Worm (Caenorhabditis elegans) whole organism, early embryonic: ENCODE results near the gene F47B8.8.

Experiments
- B0310.2 ChIP-seq: sonication (generic microtip); optimal IDR thresholded peaks from 2 replicates; lab custom pipeline; 2016; ENCODE audit warnings: mild to moderate bottlenecking, missing genetic modification characterization, missing compliant biosample characterization
- F13C5.2 ChIP-seq: sonication (generic microtip); optimal IDR thresholded peaks from 2 replicates; lab custom pipeline; 2017; ENCODE audit warnings: mild to moderate bottlenecking, missing genetic modification characterization, inconsistent platforms, missing compliant biosample characterization
- aly-1 ChIP-seq: sonication (generic microtip); optimal IDR thresholded peaks from 2 replicates; lab custom pipeline; 2016; ENCODE audit warnings: missing genetic modification characterization, missing compliant biosample characterization
- ama-1 ChIP-seq: fragments of 150-350 bp; optimal IDR thresholded peaks from 2 replicates; lab custom pipeline; 2014
- ceh-13 ChIP-seq: fragments of 200-800 bp; sonication (Bioruptor generic); optimal IDR thresholded peaks from 2 replicates; lab custom pipeline; 2018; ENCODE audit warnings: mild to moderate bottlenecking, missing genetic modification characterization, missing compliant biosample characterization
- ceh-36 ChIP-seq: sonication (generic microtip); optimal IDR thresholded peaks from 2 replicates; lab custom pipeline; 2016; ENCODE audit warnings: missing genetic modification characterization, inconsistent platforms, missing compliant biosample characterization
- ets-7 ChIP-seq: sonication (generic microtip); optimal IDR thresholded peaks from 2 replicates; lab custom pipeline; 2016; ENCODE audit warnings: missing genotype, missing genetic modification characterization, missing compliant biosample characterization
- flt-1 ChIP-seq: fragments of 200-800 bp; sonication (Bioruptor generic); IDR thresholded peaks from 2 replicates; pipeline ENCODE4 v1.3.6; 2022; ENCODE audit warnings: missing genetic modification characterization, missing compliant biosample characterization
- hmbx-1 ChIP-seq: sonication (generic microtip); optimal IDR thresholded peaks from 2 replicates; lab custom pipeline; 2016; ENCODE audit warnings: mild to moderate bottlenecking, missing genetic modification characterization, missing compliant biosample characterization
- hmg-4 ChIP-seq: fragments of 200-800 bp; sonication (Bioruptor generic); optimal IDR thresholded peaks from 2 replicates; lab custom pipeline; 2018; ENCODE audit warnings: mild to moderate bottlenecking, missing genetic modification characterization, missing compliant biosample characterization
- pes-1 ChIP-seq: fragments of 200-800 bp; sonication (Bioruptor generic); IDR thresholded peaks from 2 replicates; pipeline ENCODE4 v1.3.6; 2022; ENCODE audit warnings: missing genetic modification reagents, missing genetic modification characterization, missing compliant biosample characterization
- sea-1 ChIP-seq: fragments of 200-800 bp; sonication (Bioruptor generic); conservative IDR thresholded peaks from 2 replicates; pipeline ENCODE4 v1.3.6; 2022; ENCODE audit warnings: missing genetic modification characterization, missing compliant biosample characterization
- tbx-11 ChIP-seq: fragments of 200-800 bp; sonication (Bioruptor generic); IDR thresholded peaks from 2 replicates; pipeline ENCODE4 v1.3.6; 2022; ENCODE audit warnings: missing genetic modification characterization, missing compliant biosample characterization
- tbx-37 ChIP-seq: fragments of 200-800 bp; sonication (Bioruptor generic); conservative IDR thresholded peaks from 2 replicates; pipeline ENCODE4 v1.3.6; 2022; ENCODE audit warnings: missing genetic modification reagents, missing genetic modification characterization, missing compliant biosample characterization

DNA sequence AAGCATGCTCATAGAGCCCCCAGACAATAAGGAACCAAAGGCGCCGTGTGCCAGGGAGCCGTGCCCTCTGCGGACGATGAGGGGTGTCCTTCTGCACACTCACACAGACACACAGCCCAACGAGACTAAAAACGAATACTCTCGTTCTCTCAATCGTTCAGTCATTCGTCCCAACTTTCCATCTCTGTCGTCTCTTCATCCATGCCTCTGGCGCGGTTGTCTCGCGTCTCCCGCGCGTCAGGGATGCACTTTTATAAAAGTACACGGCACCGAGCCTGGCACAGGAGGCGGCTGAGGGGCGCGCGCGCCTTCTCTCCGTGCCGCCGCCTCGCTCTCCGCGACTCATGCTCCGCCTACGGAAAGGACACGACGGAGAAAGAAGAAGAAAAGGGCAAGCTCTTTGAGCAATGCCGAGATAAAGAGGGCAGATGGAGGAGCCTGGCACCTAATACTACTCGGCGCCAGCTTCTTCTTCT, 35.0 kb downstream of the F47B8.8 start:
- TF ChIP-seq B0310.2 (tag; lab: Kevin White, UChicago) (no peak), ama-1 (no peak), hmbx-1 (tag; lab: Kevin White, UChicago) (no peak), tbx-37 (GFP tag; lab: Robert Waterston, UW) (no peak), sea-1 (no peak), tbx-11 (GFP tag; lab: Robert Waterston, UW) (no peak), ceh-13 (GFP tag; lab: Kevin White, UChicago) (no peak), flt-1 (GFP tag; lab: Robert Waterston, UW) (no peak), ceh-36 (tag; lab: Kevin White, UChicago) (no peak), hmg-4 (no peak), aly-1 (peak; percentile 16), pes-1 (no peak), ets-7 (tag; lab: Kevin White, UChicago) (no peak), F13C5.2 (tag; lab: Kevin White, UChicago) (no peak)
